Fruit fly (Drosophila melanogaster): Measurements from ENCODE around the gene CG11629.

DNA sequence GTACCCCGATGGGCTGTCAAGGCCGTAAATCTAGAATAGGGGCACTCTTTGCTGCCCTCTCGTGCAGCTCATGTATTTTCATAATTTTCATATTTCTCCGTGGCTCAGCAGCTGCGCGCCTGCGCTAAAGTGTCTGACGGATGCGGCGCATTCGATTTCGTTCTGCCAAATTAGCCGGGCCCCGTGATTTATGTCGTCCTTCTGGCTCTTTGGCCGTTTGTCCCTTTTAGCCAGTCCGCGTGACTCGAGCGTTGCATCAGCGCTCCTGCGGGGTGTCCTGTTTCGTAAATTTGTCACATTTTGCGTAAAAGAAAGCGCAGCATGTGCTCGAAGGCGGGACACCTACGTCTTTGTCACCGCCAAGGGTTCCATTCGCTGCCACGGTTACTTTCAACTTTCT is 44.7 kb downstream of the CG11629 start:
- TF ChIP-seq usp (GFP tag; optimal IDR thresholded peaks at IDR 0.05) (no peak), psq (optimal IDR thresholded peaks at IDR 0.05) (no peak), pan (optimal IDR thresholded peaks at IDR 0.05) (no peak)

All from whole organism.